Fruit fly (Drosophila melanogaster) whole organism, embryonic: Measurements from ENCODE around the gene CG3294.

Experiments used
- Ada2b ChIP-seq: fragments of 200-800 bp; sonication (Bioruptor generic); IDR thresholded peaks from 2 replicates; pipeline ENCODE4 v1.3.6; 2022; ENCODE audit warnings: missing biosample characterization, missing genetic modification characterization
- CG10543 ChIP-seq: fragments of 200-800 bp; sonication (Bioruptor generic); optimal IDR thresholded peaks from 3 replicates; lab custom pipeline; 2017; ENCODE audit warnings: missing biosample characterization, mild to moderate bottlenecking, missing genetic modification characterization, moderate library complexity
- CG11560 ChIP-seq: fragments of 200-800 bp; sonication (Bioruptor generic); IDR thresholded peaks from 3 replicates; pipeline ENCODE4 v1.3.6; 2022; ENCODE audit warnings: missing biosample characterization, missing genetic modification characterization
- CG12071 ChIP-seq: fragments of 200-800 bp; sonication (Bioruptor generic); optimal IDR thresholded peaks from 3 replicates; lab custom pipeline; 2018; ENCODE audit warnings: missing biosample characterization, mild to moderate bottlenecking, missing genetic modification characterization
- CG13424 ChIP-seq: fragments of 200-800 bp; sonication (Bioruptor generic); optimal IDR thresholded peaks from 2 replicates; lab custom pipeline; 2019; ENCODE audit warnings: missing biosample characterization, mild to moderate bottlenecking, missing genetic modification characterization, moderate library complexity
- CG14710 ChIP-seq: fragments of 200-800 bp; sonication (Bioruptor generic); optimal IDR thresholded peaks from 3 replicates; lab custom pipeline; 2019; ENCODE audit warnings: missing biosample characterization, mild to moderate bottlenecking, missing genetic modification characterization, moderate library complexity
- CG1647 ChIP-seq: fragments of 200-800 bp; sonication (Bioruptor generic); optimal IDR thresholded peaks from 3 replicates; lab custom pipeline; 2016; ENCODE audit warnings: missing biosample characterization, missing genetic modification characterization
- CG16813 ChIP-seq: fragments of 200-800 bp; sonication (Bioruptor generic); IDR thresholded peaks from 3 replicates; pipeline ENCODE4 v1.3.6; 2022; ENCODE audit warnings: missing biosample characterization, missing genetic modification characterization; ENCODE audit not compliant: partially characterized antibody
- CG17612 ChIP-seq: fragments of 200-800 bp; sonication (Bioruptor generic); IDR thresholded peaks from 2 replicates; pipeline ENCODE4 v1.3.6; 2022; ENCODE audit warnings: missing biosample characterization, missing genetic modification characterization
- CG17802 ChIP-seq: fragments of 200-800 bp; sonication (Bioruptor generic); optimal IDR thresholded peaks from 2 replicates; lab custom pipeline; 2018; ENCODE audit warnings: missing biosample characterization, mild to moderate bottlenecking, missing genetic modification characterization, moderate library complexity
- CG18619 ChIP-seq: fragments of 200-800 bp; sonication (Bioruptor generic); optimal IDR thresholded peaks from 3 replicates; lab custom pipeline; 2017; ENCODE audit warnings: missing biosample characterization, mild to moderate bottlenecking, missing genetic modification characterization
- CG31224 ChIP-seq: fragments of 200-800 bp; sonication (Bioruptor generic); IDR thresholded peaks from 2 replicates; pipeline ENCODE4 v1.3.6; 2022; ENCODE audit warnings: missing biosample characterization, missing genetic modification characterization
- CG32532 ChIP-seq: fragments of 200-800 bp; sonication (Bioruptor generic); IDR thresholded peaks from 2 replicates; pipeline ENCODE4 v1.3.6; 2022; ENCODE audit warnings: missing biosample characterization, missing genetic modification characterization
- CG3281 ChIP-seq: fragments of 200-800 bp; sonication (Bioruptor generic); optimal IDR thresholded peaks from 3 replicates; lab custom pipeline; 2017; ENCODE audit warnings: missing biosample characterization, mild to moderate bottlenecking, missing genetic modification characterization
- CG34224 ChIP-seq: fragments of 200-800 bp; sonication (Bioruptor generic); IDR thresholded peaks from 3 replicates; pipeline ENCODE4 v1.3.6; 2022; ENCODE audit warnings: missing biosample characterization, missing genetic modification characterization; ENCODE audit not compliant: partially characterized antibody
- CG42726 ChIP-seq: fragments of 200-800 bp; sonication (Bioruptor generic); IDR thresholded peaks from 2 replicates; pipeline ENCODE4 v1.3.6; 2022; ENCODE audit warnings: missing biosample characterization, missing genetic modification characterization; ENCODE audit not compliant: partially characterized antibody
- CG6683 ChIP-seq: fragments of 200-800 bp; sonication (Bioruptor generic); optimal IDR thresholded peaks from 2 replicates; lab custom pipeline; 2017; ENCODE audit warnings: missing biosample characterization, mild to moderate bottlenecking, missing genetic modification characterization, missing genetic modification reagents
- CG7372 ChIP-seq: fragments of 200-800 bp; sonication (Bioruptor generic); IDR thresholded peaks from 2 replicates; pipeline ENCODE4 v1.3.6; 2022; ENCODE audit warnings: missing biosample characterization, missing genetic modification characterization
- CG7987 ChIP-seq: fragments of 200-800 bp; sonication (Bioruptor generic); optimal IDR thresholded peaks from 2 replicates; lab custom pipeline; 2018; ENCODE audit warnings: missing biosample characterization, mild to moderate bottlenecking, missing genetic modification characterization, moderate library complexity
- CG8089 ChIP-seq: fragments of 200-800 bp; sonication (Bioruptor generic); optimal IDR thresholded peaks from 3 replicates; lab custom pipeline; 2016; ENCODE audit warnings: missing biosample characterization, missing genetic modification characterization
- CTCF ChIP-seq: fragments of 200-800 bp; sonication (Bioruptor generic); optimal IDR thresholded peaks from 2 replicates; lab custom pipeline; 2017; ENCODE audit warnings: missing biosample characterization, mild to moderate bottlenecking, missing genetic modification characterization, moderate library complexity
- CoRest ChIP-seq: fragments of 200-800 bp; sonication (Bioruptor generic); optimal IDR thresholded peaks from 3 replicates; lab custom pipeline; 2018; ENCODE audit warnings: missing biosample characterization, mild to moderate bottlenecking, missing genetic modification characterization, moderate library complexity
- Dip2 ChIP-seq: fragments of 200-800 bp; sonication (Bioruptor generic); IDR thresholded peaks from 2 replicates; pipeline ENCODE4 v1.3.6; 2022; ENCODE audit warnings: missing biosample characterization, missing genetic modification characterization
- Dip3 ChIP-seq: fragments of 200-800 bp; sonication (Bioruptor generic); optimal IDR thresholded peaks from 3 replicates; lab custom pipeline; 2016; ENCODE audit warnings: missing biosample characterization, missing genetic modification characterization
- Drgx ChIP-seq: fragments of 200-800 bp; sonication (Bioruptor generic); IDR thresholded peaks from 2 replicates; pipeline ENCODE4 v1.3.6; 2022; ENCODE audit warnings: missing biosample characterization, missing genetic modification characterization
- Fer1 ChIP-seq: fragments of 200-800 bp; sonication (Bioruptor generic); optimal IDR thresholded peaks from 2 replicates; lab custom pipeline; 2017; ENCODE audit warnings: missing biosample characterization, mild to moderate bottlenecking, missing genetic modification characterization
- Nf-YA ChIP-seq: fragments of 200-800 bp; sonication (Bioruptor generic); IDR thresholded peaks from 2 replicates; pipeline ENCODE4 v1.3.6; 2022; ENCODE audit warnings: missing biosample characterization, missing genetic modification characterization
- Pdp1 ChIP-seq, 2 experiments: fragments of 200-800 bp; sonication (Bioruptor generic); optimal IDR thresholded peaks; 3 replicates each; lab custom pipeline; 2016; ENCODE audit warnings: missing biosample characterization in 2 of 2, missing genetic modification characterization in 2 of 2, mild to moderate bottlenecking in 1 of 2, moderate library complexity in 1 of 2
- Rfx ChIP-seq: fragments of 200-800 bp; sonication (Bioruptor generic); IDR thresholded peaks from 2 replicates; pipeline ENCODE4 v1.3.6; 2022; ENCODE audit warnings: missing biosample characterization, missing genetic modification characterization
- Sin3A ChIP-seq: fragments of >200 bp; optimal IDR thresholded peaks from 2 replicates; lab custom pipeline; 2018
- Sox100B ChIP-seq: fragments of 200-800 bp; sonication (Bioruptor generic); optimal IDR thresholded peaks from 3 replicates; lab custom pipeline; 2018; ENCODE audit warnings: missing biosample characterization, mild to moderate bottlenecking, missing genetic modification characterization
- Ssrp ChIP-seq: fragments of 200-800 bp; sonication (Bioruptor generic); optimal IDR thresholded peaks from 2 replicates; lab custom pipeline; 2018; ENCODE audit warnings: missing biosample characterization, mild to moderate bottlenecking, missing genetic modification characterization, moderate library complexity
- Tbp ChIP-seq: fragments of >200 bp; optimal IDR thresholded peaks from 2 replicates; lab custom pipeline; 2018; ENCODE audit warnings: missing biosample characterization, missing genetic modification characterization
- Xbp1 ChIP-seq: fragments of 200-800 bp; sonication (Bioruptor generic); optimal IDR thresholded peaks from 3 replicates; lab custom pipeline; 2016; ENCODE audit warnings: missing biosample characterization, mild to moderate bottlenecking, missing genetic modification characterization
- abd-A ChIP-seq: fragments of 200-800 bp; sonication (Bioruptor generic); optimal IDR thresholded peaks from 3 replicates; lab custom pipeline; 2019; ENCODE audit warnings: missing biosample characterization, mild to moderate bottlenecking, missing genetic modification characterization, moderate library complexity
- ap ChIP-seq: fragments of 200-800 bp; sonication (Bioruptor generic); IDR thresholded peaks from 2 replicates; pipeline ENCODE4 v1.3.6; 2022; ENCODE audit warnings: missing biosample characterization, missing genetic modification characterization
- btn ChIP-seq: fragments of 200-800 bp; sonication (Bioruptor generic); optimal IDR thresholded peaks from 2 replicates; lab custom pipeline; 2016; ENCODE audit warnings: missing biosample characterization, missing genetic modification characterization
- cg ChIP-seq: fragments of 200-800 bp; sonication (Bioruptor generic); optimal IDR thresholded peaks from 3 replicates; lab custom pipeline; 2019; ENCODE audit warnings: missing biosample characterization, mild to moderate bottlenecking, missing genetic modification characterization, moderate library complexity
- chinmo ChIP-seq: fragments of 200-800 bp; sonication (Bioruptor generic); IDR thresholded peaks from 4 replicates; pipeline ENCODE4 v1.3.6; 2022; ENCODE audit warnings: missing biosample characterization, missing genetic modification characterization; ENCODE audit not compliant: partially characterized antibody
- danr ChIP-seq: fragments of 200-800 bp; sonication (Bioruptor generic); IDR thresholded peaks from 2 replicates; pipeline ENCODE4 v1.3.6; 2022; ENCODE audit warnings: missing biosample characterization, missing genetic modification characterization
- dimm ChIP-seq: fragments of 200-800 bp; sonication (Bioruptor generic); IDR thresholded peaks from 2 replicates; pipeline ENCODE4 v1.3.6; 2022; ENCODE audit warnings: missing biosample characterization, missing genetic modification characterization
- gsb-n ChIP-seq: fragments of 200-800 bp; sonication (Bioruptor generic); optimal IDR thresholded peaks from 3 replicates; lab custom pipeline; 2018; ENCODE audit warnings: missing biosample characterization, mild to moderate bottlenecking, missing genetic modification characterization
- oc ChIP-seq: fragments of 200-800 bp; sonication (Bioruptor generic); optimal IDR thresholded peaks from 2 replicates; lab custom pipeline; 2018; ENCODE audit warnings: missing biosample characterization, mild to moderate bottlenecking, missing genetic modification characterization, moderate library complexity
- pfk ChIP-seq: fragments of 200-800 bp; sonication (Bioruptor generic); optimal IDR thresholded peaks from 2 replicates; lab custom pipeline; 2018; ENCODE audit warnings: missing biosample characterization, mild to moderate bottlenecking, missing genetic modification characterization, moderate library complexity
- pho ChIP-seq: fragments of 200-800 bp; sonication (Bioruptor generic); optimal IDR thresholded peaks from 2 replicates; lab custom pipeline; 2016; ENCODE audit warnings: missing biosample characterization, missing genetic modification characterization
- pnt ChIP-seq: fragments of 200-800 bp; sonication (Bioruptor generic); optimal IDR thresholded peaks from 3 replicates; lab custom pipeline; 2016; ENCODE audit warnings: missing biosample characterization, missing genetic modification characterization
- pros ChIP-seq: fragments of 200-800 bp; sonication (Bioruptor generic); optimal IDR thresholded peaks from 3 replicates; lab custom pipeline; 2019; ENCODE audit warnings: missing biosample characterization, mild to moderate bottlenecking, missing genetic modification characterization, moderate library complexity
- scrt ChIP-seq: fragments of 200-800 bp; sonication (Bioruptor generic); optimal IDR thresholded peaks from 2 replicates; lab custom pipeline; 2018; ENCODE audit warnings: missing biosample characterization, mild to moderate bottlenecking, missing genetic modification characterization, moderate library complexity
- sna ChIP-seq: fragments of 200-800 bp; sonication (Bioruptor generic); IDR thresholded peaks from 2 replicates; pipeline ENCODE4 v1.3.6; 2022; ENCODE audit warnings: missing biosample characterization, missing genetic modification characterization; ENCODE audit not compliant: partially characterized antibody
- trem ChIP-seq: fragments of 200-800 bp; optimal IDR thresholded peaks from 3 replicates; lab custom pipeline; 2019; ENCODE audit warnings: missing biosample characterization, mild to moderate bottlenecking, missing genetic modification characterization, moderate library complexity
- zf30C ChIP-seq: fragments of 200-800 bp; sonication (Bioruptor generic); optimal IDR thresholded peaks from 3 replicates; lab custom pipeline; 2018; ENCODE audit warnings: missing biosample characterization, mild to moderate bottlenecking, missing genetic modification characterization

Gene CG3294

DNA sequence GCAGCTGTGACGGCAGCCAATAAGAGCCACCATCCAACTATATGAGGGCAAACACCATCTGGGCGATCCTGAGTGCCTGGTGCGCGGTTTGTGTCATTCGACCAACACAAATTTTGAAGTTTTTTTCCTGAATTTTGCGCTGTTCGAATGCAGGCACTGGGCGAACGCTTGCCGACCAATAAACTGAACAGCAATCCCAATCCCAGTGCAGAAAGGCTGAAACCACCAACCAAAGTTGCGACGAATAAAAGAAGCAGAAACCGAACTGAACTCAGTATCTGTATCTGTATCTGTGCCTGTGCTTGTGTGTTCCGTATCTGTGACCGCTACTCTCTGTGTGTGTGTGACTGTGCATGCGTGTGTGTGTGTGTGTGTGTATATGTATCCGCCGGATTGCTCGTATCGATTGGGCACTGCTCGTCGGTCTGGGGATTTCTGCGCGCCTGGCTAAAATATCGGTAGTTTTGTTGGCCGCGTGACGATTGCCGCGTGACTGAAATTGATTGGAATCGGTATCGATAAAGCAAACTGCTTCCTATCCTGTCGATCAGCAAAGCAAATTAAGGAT, 17.2 kb downstream of the CG3294 start (continued):
- peak; percentile 84 for TF ChIP-seq sna
- TF ChIP-seq oc (tag; lab: Kevin White, UChicago): peak; percentile 24
- peak; percentile 94 for TF ChIP-seq abd-A (tag; lab: Kevin White, UChicago)
- TF ChIP-seq Fer1 (GFP tag; lab: Kevin White, UChicago): no peak
- no peak for TF ChIP-seq Tbp (GFP tag; lab: Kevin White, UChicago)
- no peak for TF ChIP-seq CG7372 (GFP tag; lab: Robert Waterston, UW)
- TF ChIP-seq Dip2 (GFP tag; lab: Robert Waterston, UW): no peak
- TF ChIP-seq CG7987 (GFP tag; lab: Kevin White, UChicago): peak; percentile 63
- no peak for TF ChIP-seq Ada2b (GFP tag; lab: Robert Waterston, UW)
- no peak for TF ChIP-seq Ssrp
- TF ChIP-seq CG8089 (GFP tag; lab: Kevin White, UChicago): no peak
- no peak for TF ChIP-seq CG17612 (GFP tag; lab: Robert Waterston, UW)
- no peak for TF ChIP-seq Xbp1 (GFP tag; lab: Kevin White, UChicago)
- peak; percentile 100 for TF ChIP-seq cg (GFP tag; lab: Kevin White, UChicago)
- TF ChIP-seq pfk (GFP tag; lab: Kevin White, UChicago): peak; percentile 46
- TF ChIP-seq dimm (GFP tag; lab: Robert Waterston, UW): no peak
- no peak for TF ChIP-seq CG12071 (GFP tag; lab: Kevin White, UChicago)
- no peak for TF ChIP-seq btn (GFP tag; lab: Kevin White, UChicago)
- peak; percentile 76 for TF ChIP-seq CG42726
- TF ChIP-seq CG13424 (tag; lab: Kevin White, UChicago): no peak
- peak; percentile 95 for TF ChIP-seq CG10543 (GFP tag; lab: Kevin White, UChicago)
- peak; percentile 48; the same call in 1 of the 2 replicates for TF ChIP-seq CG32532 (GFP tag; lab: Robert Waterston, UW)
- TF ChIP-seq trem: no peak
- TF ChIP-seq CG14710: no peak
- TF ChIP-seq Sox100B (GFP tag; lab: Kevin White, UChicago): no peak
- peak; percentile 80 for TF ChIP-seq CG34224 (GFP tag; lab: Robert Waterston, UW)
- no peak for TF ChIP-seq gsb-n (tag; lab: Kevin White, UChicago)
- TF ChIP-seq Drgx: peak; percentile 69
- TF ChIP-seq CG31224: peak; percentile 100
- TF ChIP-seq CG1647 (GFP tag; lab: Kevin White, UChicago): no peak
- no peak for TF ChIP-seq CG18619 (GFP tag; lab: Kevin White, UChicago)
- no peak for TF ChIP-seq CG11560 (tag; lab: Robert Waterston, UW)
- TF ChIP-seq ap: no peak
- TF ChIP-seq CG17802 (tag; lab: Kevin White, UChicago): no peak
- TF ChIP-seq scrt: peak; percentile 57
- no peak for TF ChIP-seq Sin3A
- TF ChIP-seq Dip3 (GFP tag; lab: Kevin White, UChicago): no peak
- no peak for TF ChIP-seq CoRest

DNA sequence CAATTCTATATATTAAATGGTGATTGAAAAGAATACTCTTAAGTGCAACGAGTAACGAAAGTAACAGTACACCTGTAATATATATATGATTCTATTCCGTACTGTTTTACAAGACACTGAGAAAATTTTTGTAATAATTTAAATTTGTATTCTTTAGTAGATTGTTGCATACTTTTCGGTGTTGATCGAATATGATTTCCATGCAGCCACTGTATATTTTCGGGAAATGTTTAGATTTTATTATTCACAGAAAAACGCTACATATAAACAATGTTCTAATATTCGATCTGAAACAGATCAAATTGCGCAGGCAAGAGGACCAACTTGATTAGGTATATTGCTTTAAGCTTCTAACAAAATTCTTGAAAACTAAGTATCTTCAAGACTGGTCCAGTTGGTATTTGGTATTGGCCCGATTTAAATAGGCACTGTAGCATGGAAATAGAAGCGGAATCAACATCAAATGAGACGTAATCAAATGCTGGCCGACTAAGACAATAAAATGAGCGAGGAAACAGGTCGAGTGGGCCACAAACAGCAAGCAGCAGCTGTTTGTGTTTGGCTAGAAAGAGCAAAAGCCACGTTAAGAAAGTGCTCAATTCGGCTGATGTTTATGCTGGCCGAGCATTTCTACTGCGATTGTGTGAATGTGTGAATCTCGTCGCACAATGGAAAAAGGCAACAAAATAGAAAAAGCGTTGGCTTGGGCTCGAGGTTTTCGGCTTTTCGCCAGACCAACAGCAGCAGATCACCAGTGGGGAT, 18.1 kb downstream of the CG3294 start, which contains the start of gene CG15629:
CG15629 (plus strand) TSS at position 749 of the 762 bp plus-strand sequence.
- TF ChIP-seq pnt (GFP tag; lab: Kevin White, UChicago) (no peak), CG10543 (GFP tag; lab: Kevin White, UChicago) (peak; percentile 38), chinmo (GFP tag; lab: Robert Waterston, UW) (0 out of 4 replicates have a peak, but pooled peaks have one; percentile 24), Nf-YA (GFP tag; lab: Robert Waterston, UW) (0 out of 2 replicates have a peak, but pooled peaks have one; percentile 49), zf30C (GFP tag; lab: Kevin White, UChicago) (peak; percentile 97), Rfx (GFP tag; lab: Robert Waterston, UW) (no peak), CG16813 (GFP tag; lab: Robert Waterston, UW) (no peak), pros (GFP tag; lab: Kevin White, UChicago) (peak; percentile 56), CTCF (GFP tag; lab: Kevin White, UChicago) (peak; percentile 14), pho (GFP tag; lab: Kevin White, UChicago) (no peak), Pdp1 (GFP tag; optimal IDR thresholded peaks at IDR 0.05; lab: Kevin White, UChicago) (peak in 1 of 2 experiments; percentile 35), oc (tag; lab: Kevin White, UChicago) (peak; percentile 20), danr (no peak), CG6683 (GFP tag; lab: Kevin White, UChicago) (no peak), CG3281 (no peak)
